Fruit fly (Drosophila melanogaster): Measurements from ENCODE around the gene elg1.

elg1 gene

DNA sequence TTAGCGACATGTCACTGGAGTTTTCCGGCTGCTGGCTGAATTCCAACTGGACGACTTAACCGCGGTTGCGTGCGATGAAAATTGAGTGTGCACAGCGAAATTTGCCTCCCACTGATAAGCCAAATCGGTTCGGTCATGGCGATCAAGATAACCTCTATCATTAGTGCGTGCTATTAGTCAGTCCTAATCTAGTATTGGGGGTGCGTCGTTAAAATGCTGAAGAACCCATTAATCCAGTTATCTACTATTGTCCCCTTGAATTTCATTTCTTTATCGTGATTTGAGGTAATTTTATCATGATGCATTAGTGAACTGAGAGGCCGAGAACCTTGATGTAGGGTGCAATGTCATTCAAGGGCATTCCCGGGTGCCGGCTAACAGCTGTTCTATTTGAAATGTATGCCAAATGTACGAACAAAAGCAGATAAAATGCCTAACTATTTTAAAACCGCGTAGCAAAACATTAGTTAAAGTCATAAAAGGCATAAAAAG lies 3.3 kb upstream of the elg1 start, which contains the start of gene Pgm1 (continued):
- TF ChIP-seq tap (tag; optimal IDR thresholded peaks at IDR 0.05): no peak
- peak; percentile 95 for TF ChIP-seq CHES-1-like (GFP tag; optimal IDR thresholded peaks at IDR 0.05)
- peak; percentile 91 for TF ChIP-seq bab2 (GFP tag; optimal IDR thresholded peaks at IDR 0.05)
- TF ChIP-seq sug (tag; optimal IDR thresholded peaks at IDR 0.05): peak; percentile 90
- TF ChIP-seq CG14710 (tag; optimal IDR thresholded peaks at IDR 0.05): peak; percentile 45
- peak; percentile 60 for TF ChIP-seq HLH3B (GFP tag; IDR thresholded peaks at IDR 0.05)
- TF ChIP-seq Chrac-16 (GFP tag; optimal IDR thresholded peaks at IDR 0.05): peak; percentile 81
- TF ChIP-seq CG31388 (GFP tag; optimal IDR thresholded peaks at IDR 0.05): peak; percentile 51
- TF ChIP-seq Dad (GFP tag; optimal IDR thresholded peaks at IDR 0.05): peak; percentile 81
- TF ChIP-seq Nf-YC (tag; optimal IDR thresholded peaks at IDR 0.05): peak; percentile 69
- TF ChIP-seq Ptx1 (GFP tag; IDR thresholded peaks at IDR 0.05): peak; percentile 82
- TF ChIP-seq gsb (GFP tag; IDR thresholded peaks at IDR 0.05): peak; percentile 50; the same call in 1 of the 2 replicates
- TF ChIP-seq fd96Cb (tag; optimal IDR thresholded peaks at IDR 0.05): peak; percentile 73
- peak; percentile 94 for TF ChIP-seq Antp (GFP tag; optimal IDR thresholded peaks at IDR 0.05)
- no peak for TF ChIP-seq Deaf1 (tag; optimal IDR thresholded peaks at IDR 0.05)
- TF ChIP-seq hb (GFP tag; IDR thresholded peaks at IDR 0.05; ENCODE audit: partially characterized antibody): no peak
- TF ChIP-seq Opbp (GFP tag; IDR thresholded peaks at IDR 0.05; ENCODE audit: partially characterized antibody): no peak
- peak; percentile 79 for TF ChIP-seq CG10147 (GFP tag; optimal IDR thresholded peaks at IDR 0.05)
- peak; percentile 100 for TF ChIP-seq CG10274 (GFP tag; optimal IDR thresholded peaks at IDR 0.05)
- no peak for TF ChIP-seq CG10431 (GFP tag; optimal IDR thresholded peaks at IDR 0.05)
- peak; percentile 74 for TF ChIP-seq tup (GFP tag; optimal IDR thresholded peaks at IDR 0.05)
- TF ChIP-seq vnd (GFP tag; IDR thresholded peaks at IDR 0.05; ENCODE audit: partially characterized antibody): no peak
- TF ChIP-seq CrebB (tag; optimal IDR thresholded peaks at IDR 0.05): peak; percentile 89
- TF ChIP-seq dimm (GFP tag; IDR thresholded peaks at IDR 0.05): no peak
- TF ChIP-seq zen (tag; optimal IDR thresholded peaks at IDR 0.05): peak; percentile 75
- peak; percentile 33 for TF ChIP-seq CG17802 (tag; optimal IDR thresholded peaks at IDR 0.05)
- TF ChIP-seq dmrt99B (tag; optimal IDR thresholded peaks at IDR 0.05): no peak
- no peak for TF ChIP-seq gsb-n (tag; optimal IDR thresholded peaks at IDR 0.05)
- peak; percentile 84 for TF ChIP-seq CG4617 (GFP tag; optimal IDR thresholded peaks at IDR 0.05; ENCODE audit: borderline replicate concordance)
- no peak for TF ChIP-seq ro (GFP tag; IDR thresholded peaks at IDR 0.05)
- no peak for TF ChIP-seq lov (optimal IDR thresholded peaks at IDR 0.05)
- TF ChIP-seq lov (GFP tag; IDR thresholded peaks at IDR 0.05): 0 out of 3 replicates have a peak, but pooled peaks have one; percentile 38
- peak; percentile 74 for TF ChIP-seq CG6765 (GFP tag; optimal IDR thresholded peaks at IDR 0.05)
- peak; percentile 88 for TF ChIP-seq CG12155 (GFP tag; optimal IDR thresholded peaks at IDR 0.05)
- TF ChIP-seq en (GFP tag; optimal IDR thresholded peaks at IDR 0.05): peak; percentile 76
- TF ChIP-seq CG14014 (GFP tag; IDR thresholded peaks at IDR 0.05): peak; percentile 76
- peak; percentile 45 for TF ChIP-seq CG18011 (GFP tag; optimal IDR thresholded peaks at IDR 0.05)
- peak; percentile 69 for TF ChIP-seq Max (GFP tag; optimal IDR thresholded peaks at IDR 0.05)
- peak; percentile 61 for TF ChIP-seq emc (GFP tag; optimal IDR thresholded peaks at IDR 0.05)
- peak; percentile 51 for TF ChIP-seq Vsx1 (GFP tag; optimal IDR thresholded peaks at IDR 0.05)
- TF ChIP-seq CG16813 (GFP tag; IDR thresholded peaks at IDR 0.05; ENCODE audit: partially characterized antibody): no peak
- peak; percentile 51 for TF ChIP-seq trh (GFP tag; optimal IDR thresholded peaks at IDR 0.05)
- TF ChIP-seq Ets97D (GFP tag; optimal IDR thresholded peaks at IDR 0.05): peak; percentile 58
- TF ChIP-seq kni (GFP tag; optimal IDR thresholded peaks at IDR 0.05): no peak
- no peak for TF ChIP-seq Bgb (GFP tag; IDR thresholded peaks at IDR 0.05; ENCODE audit: partially characterized antibody)
- TF ChIP-seq CG3065 (GFP tag; optimal IDR thresholded peaks at IDR 0.05): peak; percentile 58
- peak; percentile 77 for TF ChIP-seq zfh1 (GFP tag; IDR thresholded peaks at IDR 0.05)
- peak; percentile 77 for TF ChIP-seq CG10654 (GFP tag; optimal IDR thresholded peaks at IDR 0.05)
- TF ChIP-seq dysf (GFP tag; IDR thresholded peaks at IDR 0.05): peak; percentile 79
- TF ChIP-seq CG10565 (GFP tag; optimal IDR thresholded peaks at IDR 0.05): peak; percentile 10
